Fruit fly (Drosophila melanogaster): ENCODE measurements around the gene CG31373.

CG31373 gene

DNA sequence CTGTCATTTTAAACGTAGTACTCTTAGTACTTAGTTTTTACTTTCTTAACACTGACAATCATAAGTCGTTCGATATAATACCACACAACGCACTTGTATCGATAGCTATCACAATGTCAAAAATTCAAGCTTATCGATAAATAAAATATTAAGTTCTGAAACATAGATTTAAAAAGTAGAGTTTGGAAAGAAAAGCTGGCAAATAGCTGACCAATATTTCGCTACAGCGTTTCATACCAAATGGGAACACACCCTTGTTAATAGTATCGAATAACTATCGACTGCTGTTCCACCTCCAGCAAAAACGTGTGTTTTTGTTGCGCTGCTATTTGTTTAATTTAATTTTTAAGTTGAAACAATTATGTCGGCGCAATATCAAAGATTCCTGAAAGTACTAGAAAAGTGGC lies 12.8 kb downstream of the CG31373 start, which contains the start of the genes pug, CG14683 and CG46459 (continued):
- TF ChIP-seq HmgZ (tag; optimal IDR thresholded peaks at IDR 0.05) (peak; percentile 24), Xbp1 (GFP tag; optimal IDR thresholded peaks at IDR 0.05) (peak; percentile 38), zen (tag; optimal IDR thresholded peaks at IDR 0.05) (peak; percentile 54), tio (GFP tag; optimal IDR thresholded peaks at IDR 0.05) (no peak), CG14050 (GFP tag; IDR thresholded peaks at IDR 0.05) (no peak), fd102C (GFP tag; optimal IDR thresholded peaks at IDR 0.05) (no peak)

DNA sequence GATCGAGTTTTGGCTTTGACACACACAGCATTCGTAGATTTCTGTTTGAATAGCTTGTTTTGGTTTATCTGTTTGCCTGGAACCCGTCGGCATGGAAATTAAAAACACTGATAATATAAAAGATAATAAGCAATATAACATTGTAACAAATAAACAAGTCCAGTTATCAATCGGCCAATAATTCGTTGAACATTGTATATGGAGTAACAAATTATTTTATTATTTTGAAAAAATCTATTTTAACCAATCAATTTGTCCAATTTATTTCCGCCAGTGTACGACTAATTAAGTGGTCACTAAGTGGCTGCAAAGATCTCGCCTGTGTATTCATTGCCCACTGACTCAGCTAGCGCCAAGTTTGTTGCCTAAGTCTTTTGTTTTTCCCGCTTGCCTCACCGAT lies 20.3 kb downstream of the CG31373 start:
- TF ChIP-seq ro (GFP tag; IDR thresholded peaks at IDR 0.05) = no peak
- no peak for TF ChIP-seq CG6654 (GFP tag; optimal IDR thresholded peaks at IDR 0.05)
- no peak for TF ChIP-seq CG2875 (GFP tag; optimal IDR thresholded peaks at IDR 0.05)
- TF ChIP-seq Abd-B (GFP tag; optimal IDR thresholded peaks at IDR 0.05) = peak; percentile 41
- TF ChIP-seq phol (tag; optimal IDR thresholded peaks at IDR 0.05) = peak; percentile 5
- no peak for TF ChIP-seq crol (GFP tag; IDR thresholded peaks at IDR 0.05)
- no peak for TF ChIP-seq HLH54F (GFP tag; optimal IDR thresholded peaks at IDR 0.05)
- peak; percentile 4 for TF ChIP-seq fd3F (GFP tag; optimal IDR thresholded peaks at IDR 0.05)
- TF ChIP-seq onecut (GFP tag; IDR thresholded peaks at IDR 0.05) = no peak
- no peak for TF ChIP-seq B-H2 (GFP tag; optimal IDR thresholded peaks at IDR 0.05)
- no peak for TF ChIP-seq ac (GFP tag; optimal IDR thresholded peaks at IDR 0.05)
- TF ChIP-seq wdn (GFP tag; IDR thresholded peaks at IDR 0.05) = no peak
- TF ChIP-seq sr (GFP tag; IDR thresholded peaks at IDR 0.05) = no peak
- 0 out of 3 replicates have a peak, but pooled peaks have one; percentile 19 for TF ChIP-seq zfh1 (GFP tag; IDR thresholded peaks at IDR 0.05)
- TF ChIP-seq CG4854 (GFP tag; optimal IDR thresholded peaks at IDR 0.05) = peak; percentile 27
- TF ChIP-seq CG6765 (GFP tag; optimal IDR thresholded peaks at IDR 0.05) = no peak
- TF ChIP-seq CG31365 (tag; optimal IDR thresholded peaks at IDR 0.05) = no peak
- TF ChIP-seq CG12659 (GFP tag; optimal IDR thresholded peaks at IDR 0.05) = peak; percentile 34
- no peak for TF ChIP-seq CG9609 (GFP tag; optimal IDR thresholded peaks at IDR 0.05)
- TF ChIP-seq Dek (tag; optimal IDR thresholded peaks at IDR 0.05) = peak; percentile 30
- peak; percentile 28 for TF ChIP-seq HmgZ (tag; optimal IDR thresholded peaks at IDR 0.05)
- no peak for TF ChIP-seq stwl (tag; optimal IDR thresholded peaks at IDR 0.05)
- no peak for TF ChIP-seq maf-S (GFP tag; optimal IDR thresholded peaks at IDR 0.05)
- TF ChIP-seq dimm (GFP tag; IDR thresholded peaks at IDR 0.05) = no peak
- TF ChIP-seq nau (GFP tag; optimal IDR thresholded peaks at IDR 0.05) = no peak
- TF ChIP-seq CG8388 (GFP tag; optimal IDR thresholded peaks at IDR 0.05) = no peak
- TF ChIP-seq sd (tag; optimal IDR thresholded peaks at IDR 0.05) = peak; percentile 31
- peak; percentile 51; the same call in 1 of the 2 replicates for TF ChIP-seq ara (GFP tag; IDR thresholded peaks at IDR 0.05)
- TF ChIP-seq CG2202 (tag; optimal IDR thresholded peaks at IDR 0.05) = no peak
- TF ChIP-seq H2.0 (GFP tag; IDR thresholded peaks at IDR 0.05) = no peak
- no peak for TF ChIP-seq Neu2 (GFP tag; optimal IDR thresholded peaks at IDR 0.05; ENCODE audit: borderline replicate concordance)
- peak; percentile 29; the same call in 1 of the 2 replicates for TF ChIP-seq ssp (GFP tag; IDR thresholded peaks at IDR 0.05)
- TF ChIP-seq Fer2 (tag; optimal IDR thresholded peaks at IDR 0.05) = no peak
- no peak for TF ChIP-seq CG8478 (optimal IDR thresholded peaks at IDR 0.05)
- TF ChIP-seq row (GFP tag; IDR thresholded peaks at IDR 0.05) = peak; percentile 66
- no peak for TF ChIP-seq emc (GFP tag; optimal IDR thresholded peaks at IDR 0.05)
- TF ChIP-seq Mes4 (GFP tag; optimal IDR thresholded peaks at IDR 0.05) = no peak
- no peak for TF ChIP-seq CG34376 (GFP tag; optimal IDR thresholded peaks at IDR 0.05)
- TF ChIP-seq CG8089 (GFP tag; optimal IDR thresholded peaks at IDR 0.05) = no peak
- peak; percentile 53 for TF ChIP-seq Taf1 (GFP tag; IDR thresholded peaks at IDR 0.05)
- TF ChIP-seq CG8281 (tag; optimal IDR thresholded peaks at IDR 0.05) = peak; percentile 14
- peak; percentile 82 for TF ChIP-seq Med (GFP tag)
- TF ChIP-seq CG13296 (GFP tag; optimal IDR thresholded peaks at IDR 0.05) = peak; percentile 38
- no peak for TF ChIP-seq unc-4 (GFP tag; IDR thresholded peaks at IDR 0.05; ENCODE audit: partially characterized antibody)
- TF ChIP-seq Adf1 (GFP tag; IDR thresholded peaks at IDR 0.05) = no peak

All from whole organism, embryonic.